Worm (Caenorhabditis elegans) whole organism, early embryonic: ENCODE measurements around the gene ZC250.5.
A peak's percentile ranks its signal among the peaks of the same experiment; 100 is the strongest.

ENCODE experiments used
- ama-1 ChIP-seq: fragments of 150-350 bp; optimal IDR thresholded peaks from 2 replicates; lab custom pipeline; 2014
- ceh-13 ChIP-seq: fragments of 200-800 bp; sonication (Bioruptor generic); optimal IDR thresholded peaks from 2 replicates; lab custom pipeline; 2018; ENCODE audit warnings: mild to moderate bottlenecking, missing genetic modification characterization, missing compliant biosample characterization
- hnd-1 ChIP-seq: sonication (generic microtip); optimal IDR thresholded peaks from 2 replicates; lab custom pipeline; 2016; ENCODE audit warnings: missing genetic modification characterization, missing compliant biosample characterization
- scrt-1 ChIP-seq: fragments of 200-800 bp; sonication (Bioruptor generic); IDR thresholded peaks from 2 replicates; pipeline ENCODE4 v1.3.6; 2022; ENCODE audit warnings: missing genetic modification characterization, missing compliant biosample characterization
- tbx-37 ChIP-seq: fragments of 200-800 bp; sonication (Bioruptor generic); conservative IDR thresholded peaks from 2 replicates; pipeline ENCODE4 v1.3.6; 2022; ENCODE audit warnings: missing genetic modification reagents, missing genetic modification characterization, missing compliant biosample characterization

- TF ChIP-seq ama-1 (lab: Kevin White, UChicago): no peak
- no peak for TF ChIP-seq hnd-1 (tag; lab: Kevin White, UChicago)
- TF ChIP-seq ceh-13: no peak
- 0 out of 2 replicates have a peak, but pooled peaks have one; percentile 15 for TF ChIP-seq tbx-37 (GFP tag; lab: Robert Waterston, UW)
- TF ChIP-seq scrt-1: no peak
Measured at ce11 chrV:5790497-5791280, 14.9 kb upstream of the ZC250.5 start, which contains the start of the genes nhr-142 and F44E7.9.
